Fruit fly (Drosophila melanogaster): ENCODE measurements around the gene dtr.

dtr gene

dm6 chr2L:21312831-21313437, 48.1 kb upstream of the dtr start (continued):
- TF ChIP-seq CG7987 (GFP tag; optimal IDR thresholded peaks at IDR 0.05) (peak; percentile 98), pb (GFP tag; optimal IDR thresholded peaks at IDR 0.05) (no peak), salm (tag; optimal IDR thresholded peaks at IDR 0.05) (no peak), CG1233 (GFP tag; optimal IDR thresholded peaks at IDR 0.05) (no peak), crc (GFP tag; optimal IDR thresholded peaks at IDR 0.05) (no peak), Nf-YA (GFP tag; IDR thresholded peaks at IDR 0.05) (no peak), Dll (GFP tag; IDR thresholded peaks at IDR 0.05; ENCODE audit: partially characterized antibody) (no peak), CG8478 (optimal IDR thresholded peaks at IDR 0.05) (no peak), ATbp (GFP tag; optimal IDR thresholded peaks at IDR 0.05) (no peak), CG10959 (GFP tag; IDR thresholded peaks at IDR 0.05) (no peak), nerfin-2 (GFP tag; IDR thresholded peaks at IDR 0.05; ENCODE audit: partially characterized antibody) (no peak), her (GFP tag; optimal IDR thresholded peaks at IDR 0.05) (no peak), yki (optimal IDR thresholded peaks at IDR 0.05) (no peak), CG13287 (GFP tag; IDR thresholded peaks at IDR 0.05; ENCODE audit: partially characterized antibody) (peak; percentile 29; the same call in 1 of the 2 replicates), Hmx (GFP tag; optimal IDR thresholded peaks at IDR 0.05) (no peak), CG6272 (GFP tag; IDR thresholded peaks at IDR 0.05) (no peak), schlank (tag; optimal IDR thresholded peaks at IDR 0.05) (no peak), CG10267 (tag; optimal IDR thresholded peaks at IDR 0.05) (no peak), CG6689 (GFP tag; IDR thresholded peaks at IDR 0.05) (no peak), sug (tag; optimal IDR thresholded peaks at IDR 0.05) (peak; percentile 8), Asciz (GFP tag; optimal IDR thresholded peaks at IDR 0.05) (no peak), row (GFP tag; IDR thresholded peaks at IDR 0.05) (no peak), CG12769 (tag; optimal IDR thresholded peaks at IDR 0.05) (peak; percentile 30), disco-r (GFP tag; optimal IDR thresholded peaks at IDR 0.05) (no peak), Side (GFP tag; optimal IDR thresholded peaks at IDR 0.05) (no peak), Trl (optimal IDR thresholded peaks at IDR 0.05) (peak; percentile 35 to 76), Trl (GFP tag; optimal IDR thresholded peaks at IDR 0.05) (no peak), Vsx1 (GFP tag; optimal IDR thresholded peaks at IDR 0.05) (peak; percentile 35), CG13894 (tag; optimal IDR thresholded peaks at IDR 0.05) (peak; percentile 57), odd (GFP tag; optimal IDR thresholded peaks at IDR 0.05) (no peak), CG12155 (GFP tag; optimal IDR thresholded peaks at IDR 0.05) (no peak), hkb (optimal IDR thresholded peaks at IDR 0.05) (no peak), hkb (GFP tag; IDR thresholded peaks at IDR 0.05) (no peak), CG8281 (tag; optimal IDR thresholded peaks at IDR 0.05) (no peak), CG10543 (GFP tag; optimal IDR thresholded peaks at IDR 0.05) (peak; percentile 58), CG15269 (tag; optimal IDR thresholded peaks at IDR 0.05) (peak; percentile 31), Six4 (GFP tag; optimal IDR thresholded peaks at IDR 0.05) (no peak), CG7963 (GFP tag; IDR thresholded peaks at IDR 0.05; ENCODE audit: partially characterized antibody) (no peak), dmrt99B (tag; optimal IDR thresholded peaks at IDR 0.05) (no peak), gsb (GFP tag; IDR thresholded peaks at IDR 0.05) (no peak), CG43689 (GFP tag; IDR thresholded peaks at IDR 0.05) (no peak), CG14050 (GFP tag; IDR thresholded peaks at IDR 0.05) (no peak), CG8290 (GFP tag; optimal IDR thresholded peaks at IDR 0.05) (no peak), CG8290 (tag; optimal IDR thresholded peaks at IDR 0.05) (peak in 1 of 2 experiments; percentile 14), vnd (GFP tag; IDR thresholded peaks at IDR 0.05; ENCODE audit: partially characterized antibody) (no peak), zen2 (GFP tag; IDR thresholded peaks at IDR 0.05; ENCODE audit: partially characterized antibody) (no peak), sisA (GFP tag; IDR thresholded peaks at IDR 0.05) (no peak), Ptx1 (GFP tag; IDR thresholded peaks at IDR 0.05) (no peak), CG18619 (GFP tag; optimal IDR thresholded peaks at IDR 0.05) (no peak), kay (GFP tag; optimal IDR thresholded peaks at IDR 0.05) (no peak), CG1529 (GFP tag; optimal IDR thresholded peaks at IDR 0.05) (no peak), CG9215 (GFP tag; IDR thresholded peaks at IDR 0.05) (no peak)
